Fruit fly (Drosophila melanogaster) S2 (cell line): Measurements from ENCODE around the gene beat-Ib.

ENCODE experiments used
- CG8478 ChIP-seq: fragments of >200 bp; optimal IDR thresholded peaks from 2 replicates; lab custom pipeline; 2018
- CTCF ChIP-seq, 2 experiments: fragments of >200 bp; optimal IDR thresholded peaks; 2 replicates each; lab custom pipeline; 2018

dm6 chr2L:15979186-15979585 is 17.0 kb upstream of the beat-Ib start, which contains the start of gene CG10839:
- TF ChIP-seq CG8478 (lab: Kevin White, UChicago) (no peak), CTCF (optimal IDR thresholded peaks at IDR 0.05; lab: Kevin White, UChicago) (no peak)
